Fruit fly (Drosophila melanogaster) whole organism: ENCODE measurements around the gene barc.

Experiments used
- CG8478 ChIP-seq: fragments of >200 bp; optimal IDR thresholded peaks from 2 replicates; lab custom pipeline; 2018; ENCODE audit warnings: inconsistent platforms
- Dll ChIP-seq: fragments of >200 bp; optimal IDR thresholded peaks from 2 replicates; lab custom pipeline; 2017
- EcR ChIP-seq, 2 experiments: fragments of >200 bp; optimal IDR thresholded peaks; 2 replicates each; lab custom pipeline; 2017; ENCODE audit warnings: missing biosample characterization in 2 of 2, missing genetic modification characterization in 2 of 2, missing genetic modification reagents in 2 of 2
- pan ChIP-seq: fragments of >200 bp; optimal IDR thresholded peaks from 2 replicates; lab custom pipeline; 2017
- psq ChIP-seq: fragments of >200 bp; optimal IDR thresholded peaks from 2 replicates; lab custom pipeline; 2017
- usp ChIP-seq: fragments of >200 bp; optimal IDR thresholded peaks from 2 replicates; lab custom pipeline; 2017; ENCODE audit warnings: missing biosample characterization, missing genetic modification characterization, mixed read lengths

barc gene

DNA sequence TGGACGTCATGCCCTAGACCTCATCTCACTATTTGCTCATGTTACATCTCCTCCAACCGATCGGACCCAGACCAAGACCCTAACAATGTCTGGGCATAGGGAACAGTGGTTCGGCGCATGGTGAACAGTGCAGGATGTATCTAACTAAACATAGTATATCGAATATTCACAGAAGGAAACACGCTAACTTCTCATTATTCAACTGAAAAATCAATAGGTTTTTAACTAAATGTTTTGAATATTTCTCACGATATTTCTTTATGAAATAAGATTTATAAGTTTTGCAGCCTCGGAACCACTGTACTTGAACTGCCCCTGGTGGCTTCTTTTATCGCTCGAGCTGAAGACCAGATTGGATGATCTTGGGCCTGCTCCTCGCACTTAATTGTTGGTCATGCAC is 20.7 kb upstream of the barc start:
- TF ChIP-seq usp (no peak), CG8478 (lab: Kevin White, UChicago) (no peak), EcR (GFP tag; optimal IDR thresholded peaks at IDR 0.05; lab: Kevin White, UChicago) (no peak), Dll (lab: Kevin White, UChicago) (no peak), pan (lab: Kevin White, UChicago) (no peak), psq (lab: Kevin White, UChicago) (no peak)

DNA sequence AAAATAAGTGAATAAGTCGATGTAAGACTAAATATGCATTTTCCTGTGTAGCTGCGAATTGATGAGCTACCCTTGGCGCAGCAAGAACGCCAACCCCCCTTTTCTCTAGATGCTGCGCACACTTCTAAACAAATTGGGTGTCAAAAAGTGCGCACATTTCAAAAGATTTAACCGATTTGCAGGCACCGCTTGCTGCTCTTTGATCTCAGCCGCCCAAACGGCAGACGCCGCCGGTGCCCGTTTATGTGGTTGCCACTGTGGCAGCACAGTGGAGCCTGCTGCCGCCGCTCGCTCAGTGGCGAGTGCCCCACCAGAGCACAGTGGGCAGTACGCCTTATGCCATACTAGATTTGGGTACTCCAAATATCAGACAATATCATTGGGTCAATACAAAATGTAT is 17.6 kb upstream of the barc start:
- no peak for TF ChIP-seq EcR (GFP tag; optimal IDR thresholded peaks at IDR 0.05; lab: Kevin White, UChicago)
- TF ChIP-seq Dll (lab: Kevin White, UChicago), result no peak
- TF ChIP-seq psq (lab: Kevin White, UChicago), result no peak
- no peak for TF ChIP-seq usp
- no peak for TF ChIP-seq pan (lab: Kevin White, UChicago)
- TF ChIP-seq CG8478 (lab: Kevin White, UChicago), result no peak

DNA sequence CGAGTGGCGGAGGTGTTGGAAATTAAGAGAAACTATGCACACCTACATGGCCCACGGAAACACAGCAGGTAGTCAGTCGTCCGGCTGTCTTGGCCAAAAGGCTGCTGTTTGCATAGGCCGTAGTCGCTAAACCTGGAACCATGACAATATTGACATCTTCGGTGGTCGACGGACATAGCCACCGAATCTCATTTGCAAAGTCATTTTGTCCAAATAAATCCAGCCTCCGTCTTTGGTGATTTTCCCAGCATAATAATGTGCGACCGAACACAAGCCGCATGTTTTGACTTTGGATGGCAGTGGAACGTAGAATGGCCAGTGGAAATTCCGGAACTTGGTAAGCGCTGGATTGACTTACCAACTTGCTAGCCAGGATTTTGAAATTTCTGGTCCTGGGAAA is 16.4 kb upstream of the barc start:
- no peak for TF ChIP-seq Dll (lab: Kevin White, UChicago)
- TF ChIP-seq pan (lab: Kevin White, UChicago), result no peak
- TF ChIP-seq psq (lab: Kevin White, UChicago), result no peak
- no peak for TF ChIP-seq usp
- no peak for TF ChIP-seq EcR (GFP tag; optimal IDR thresholded peaks at IDR 0.05; lab: Kevin White, UChicago)
- TF ChIP-seq CG8478 (lab: Kevin White, UChicago), result no peak

DNA sequence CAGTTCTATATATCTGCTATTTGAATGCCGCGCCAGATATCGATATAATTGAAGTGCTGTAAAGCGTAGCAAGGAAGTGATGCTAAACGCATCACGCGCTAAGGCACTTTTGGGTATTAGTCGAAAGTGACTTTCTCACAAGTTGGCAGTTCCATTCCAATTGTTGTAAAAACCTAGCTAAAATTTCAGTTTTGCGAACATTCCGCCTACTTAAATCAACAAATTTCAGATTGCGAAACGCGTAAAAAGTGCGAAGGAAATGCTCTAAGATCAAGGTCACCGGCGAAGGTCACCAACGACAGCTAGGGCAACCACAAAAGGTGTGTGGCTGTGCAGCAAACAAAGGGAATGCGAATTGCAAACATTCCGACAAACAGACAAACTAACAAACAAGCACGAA is 12.8 kb upstream of the barc start, which contains the start of gene Syx7:
Gene Syx7 (plus strand): TSS at position 131 of the 400 bp plus-strand sequence.
- TF ChIP-seq EcR (GFP tag; optimal IDR thresholded peaks at IDR 0.05; lab: Kevin White, UChicago), result no peak
- TF ChIP-seq psq (lab: Kevin White, UChicago), result no peak
- no peak for TF ChIP-seq Dll (lab: Kevin White, UChicago)

DNA sequence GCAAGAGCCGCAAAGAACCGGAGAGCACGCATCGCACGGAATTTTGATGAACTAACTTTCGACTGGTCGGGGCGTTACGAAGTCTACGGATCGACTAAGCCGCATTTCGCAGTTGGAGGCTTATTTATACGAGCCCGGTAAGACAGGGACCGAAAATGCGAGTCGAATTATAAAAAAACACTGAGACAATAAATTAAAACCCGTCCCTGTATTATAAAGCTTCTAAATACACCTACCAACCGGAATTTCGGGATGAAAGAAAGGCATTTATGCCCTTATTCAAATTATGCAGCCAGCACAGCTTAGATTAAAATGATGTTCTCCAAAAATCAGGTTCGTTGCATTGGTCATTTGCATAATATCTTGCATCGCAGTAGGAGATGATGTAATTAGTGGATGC is 11.8 kb upstream of the barc start, which contains the start of gene Alp1:
Gene Alp1 (minus strand): TSS at position 101 of the 400 bp plus-strand sequence.
- peak; percentile 29 for TF ChIP-seq pan (lab: Kevin White, UChicago)
- no peak for TF ChIP-seq usp

DNA sequence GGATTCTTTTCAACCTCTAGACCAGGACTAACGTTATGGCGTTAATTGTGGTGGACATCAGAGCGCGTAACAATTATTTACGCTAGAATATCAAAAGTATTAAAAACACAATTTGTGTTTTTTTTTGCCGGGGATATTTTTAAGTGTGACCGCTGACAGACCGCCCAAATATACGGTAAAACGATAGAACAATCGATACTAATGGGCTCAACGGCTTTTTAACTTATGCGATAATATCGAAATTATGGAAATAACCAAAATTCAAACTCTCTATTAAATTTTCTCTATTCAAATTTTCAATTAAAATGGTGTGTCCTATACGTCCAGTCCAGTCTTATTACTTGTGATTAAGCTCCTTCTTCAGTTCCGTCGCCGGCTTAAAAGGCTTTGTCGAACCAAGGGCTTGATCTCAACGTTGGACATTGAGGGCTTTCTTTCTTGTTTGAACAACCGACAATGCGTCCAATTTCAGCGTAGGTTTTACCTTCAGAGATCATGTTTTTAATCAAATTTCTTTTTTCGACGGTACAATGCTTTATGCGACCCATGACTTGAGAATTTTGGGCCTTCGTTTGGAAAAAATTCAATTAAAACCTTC is 8.4 kb upstream of the barc start, which contains the start of gene CG5664:
Gene CG5664 (minus strand): TSS at position 148 of the 598 bp plus-strand sequence.
- TF ChIP-seq Dll (lab: Kevin White, UChicago), result no peak
- TF ChIP-seq usp, result no peak
- no peak for TF ChIP-seq pan (lab: Kevin White, UChicago)
- no peak for TF ChIP-seq psq (lab: Kevin White, UChicago)
- no peak for TF ChIP-seq CG8478 (lab: Kevin White, UChicago)
- no peak for TF ChIP-seq EcR (GFP tag; optimal IDR thresholded peaks at IDR 0.05; lab: Kevin White, UChicago)

DNA sequence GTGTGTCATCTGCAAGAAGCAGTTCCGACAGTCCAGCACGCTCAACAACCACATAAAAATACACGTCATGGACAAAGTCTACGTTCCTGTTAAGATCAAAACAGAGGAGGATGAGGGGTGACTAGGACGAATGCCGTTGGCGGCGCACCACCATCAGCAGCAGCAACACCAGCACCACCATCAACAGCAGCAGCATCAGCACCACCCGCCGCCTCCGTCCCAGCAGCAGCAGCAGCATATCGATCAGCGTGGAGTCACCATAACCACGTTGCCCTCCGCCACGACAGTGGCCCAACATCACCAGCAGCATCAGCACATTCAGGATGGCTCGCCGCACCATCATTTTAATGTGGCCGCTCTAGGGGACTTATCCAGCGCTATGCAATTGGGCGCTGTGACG is 3.2 kb upstream of the barc start:
- TF ChIP-seq usp (no peak), EcR (GFP tag; optimal IDR thresholded peaks at IDR 0.05; lab: Kevin White, UChicago) (no peak), psq (lab: Kevin White, UChicago) (no peak), Dll (lab: Kevin White, UChicago) (no peak), pan (lab: Kevin White, UChicago) (no peak), CG8478 (lab: Kevin White, UChicago) (no peak)

DNA sequence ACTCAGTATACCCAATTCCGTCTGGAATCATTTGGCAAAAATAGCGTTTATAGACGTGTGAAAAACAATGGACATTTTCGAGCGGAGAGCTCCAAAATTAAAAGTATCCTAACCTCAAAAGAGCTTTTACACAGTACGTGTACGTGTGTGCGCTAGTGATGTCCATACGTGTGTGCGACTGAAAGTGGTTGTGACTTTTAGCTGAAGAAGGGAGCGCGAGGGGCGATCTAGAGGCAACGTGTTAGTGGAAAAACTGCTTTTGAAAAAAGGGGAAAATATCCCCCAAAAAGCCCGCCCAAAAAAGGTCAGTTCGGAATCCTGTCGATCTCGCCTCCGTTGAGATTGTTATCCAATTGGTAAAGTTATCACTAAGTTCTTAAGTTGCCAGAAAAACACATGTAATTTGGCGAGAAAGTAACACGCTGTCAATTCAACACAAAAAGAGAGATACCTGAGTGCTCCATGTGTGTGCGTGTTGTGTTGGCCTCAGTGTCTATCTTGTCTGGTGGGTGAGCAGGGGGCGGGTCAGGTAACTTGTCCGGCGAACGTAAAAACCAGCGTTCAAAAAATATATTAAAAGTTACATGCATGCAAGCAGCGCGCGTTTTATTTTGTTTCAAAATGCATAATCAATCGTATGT is 930 bp upstream of the barc start:
- TF ChIP-seq EcR (GFP tag; optimal IDR thresholded peaks at IDR 0.05; lab: Kevin White, UChicago) (no peak), pan (lab: Kevin White, UChicago) (no peak), Dll (lab: Kevin White, UChicago) (no peak), usp (no peak)

DNA sequence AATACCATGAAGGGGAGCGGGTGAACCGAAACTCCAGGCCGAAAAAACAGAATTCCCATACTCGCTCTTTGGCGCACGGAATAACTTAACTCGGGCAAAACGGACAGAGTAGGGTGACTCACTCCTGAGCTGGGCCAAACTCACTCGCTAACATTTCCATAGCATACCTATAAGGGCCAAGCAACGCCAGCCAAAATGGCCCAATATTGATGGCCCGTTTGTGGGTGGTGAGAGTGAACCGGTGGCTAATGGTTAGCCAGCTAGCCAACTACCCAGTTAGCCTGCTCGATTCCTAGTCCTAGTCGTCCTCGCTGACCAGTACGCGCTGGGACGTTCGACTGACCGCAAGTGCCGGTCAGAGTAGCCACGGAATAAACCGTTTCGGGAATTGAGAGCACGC is 5.4 kb downstream of the barc start, which contains the start of gene CG33288:
Gene CG33288 (plus strand): TSS at position 301 of the 400 bp plus-strand sequence.
- TF ChIP-seq EcR (GFP tag; optimal IDR thresholded peaks at IDR 0.05; lab: Kevin White, UChicago) (no peak), pan (lab: Kevin White, UChicago) (no peak), psq (lab: Kevin White, UChicago) (no peak), Dll (lab: Kevin White, UChicago) (no peak), CG8478 (lab: Kevin White, UChicago) (no peak), usp (no peak)

DNA sequence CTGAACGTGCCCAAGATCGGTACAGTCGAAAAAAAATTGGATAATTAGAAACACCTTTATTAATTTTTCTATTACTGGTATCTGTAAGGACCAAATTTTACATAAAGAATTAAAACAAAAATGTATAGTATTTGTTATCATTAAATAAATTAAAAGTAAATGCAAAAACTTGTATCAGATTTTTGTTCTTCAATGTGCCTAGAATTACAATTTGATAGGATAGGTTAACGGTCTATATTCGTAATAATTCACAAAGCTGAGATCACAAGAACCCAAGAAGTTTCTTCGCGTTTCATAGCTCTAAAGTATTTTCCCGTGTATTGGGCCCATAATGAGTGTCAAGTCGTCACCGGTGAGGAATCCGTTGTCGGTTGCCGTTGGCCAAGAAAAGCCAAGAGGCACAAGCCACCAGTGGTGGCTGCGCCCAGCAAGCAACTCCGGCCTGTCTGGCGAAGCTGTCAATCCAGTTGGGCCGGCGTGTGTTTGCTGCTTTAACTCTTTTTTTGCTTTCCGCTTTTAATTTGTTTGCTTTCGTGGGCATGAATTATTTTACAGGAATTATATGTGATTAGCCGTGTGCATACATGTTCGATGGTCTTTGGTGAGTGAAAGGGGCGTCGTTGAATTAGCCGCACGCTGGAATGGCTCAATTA is 14.9 kb downstream of the barc start:
- no peak for TF ChIP-seq psq (lab: Kevin White, UChicago)
- no peak for TF ChIP-seq EcR (GFP tag; optimal IDR thresholded peaks at IDR 0.05; lab: Kevin White, UChicago)
- no peak for TF ChIP-seq Dll (lab: Kevin White, UChicago)
- TF ChIP-seq usp, result no peak
- no peak for TF ChIP-seq CG8478 (lab: Kevin White, UChicago)
- TF ChIP-seq pan (lab: Kevin White, UChicago), result no peak

DNA sequence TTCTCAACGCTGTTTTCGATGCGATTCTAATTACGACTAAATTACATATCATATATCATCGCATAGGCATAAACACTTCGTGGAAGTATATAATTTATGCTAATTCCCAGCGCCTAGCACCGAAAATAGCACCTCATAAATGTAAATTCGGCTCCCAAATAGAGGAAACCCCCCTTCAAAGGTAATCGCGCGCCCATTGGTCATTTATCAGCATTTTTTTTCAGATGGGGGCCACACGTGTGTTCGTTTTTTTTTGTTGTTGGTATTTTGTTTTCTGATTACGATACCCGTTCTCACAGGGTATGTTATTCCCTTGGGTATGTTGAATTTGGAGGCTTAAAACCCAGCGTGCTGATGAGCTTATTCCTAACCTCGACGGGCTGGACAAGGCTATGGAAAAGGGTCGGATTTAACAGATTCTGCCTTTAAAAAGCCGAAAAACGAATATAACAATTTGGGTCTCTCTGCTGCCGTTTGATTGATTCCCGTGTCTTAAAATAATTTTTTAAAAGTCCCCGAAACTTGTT is 15.9 kb downstream of the barc start:
- no peak for TF ChIP-seq Dll (lab: Kevin White, UChicago)
- TF ChIP-seq psq (lab: Kevin White, UChicago), result no peak
- TF ChIP-seq EcR (GFP tag; optimal IDR thresholded peaks at IDR 0.05; lab: Kevin White, UChicago), result no peak
- no peak for TF ChIP-seq CG8478 (lab: Kevin White, UChicago)
- TF ChIP-seq usp, result no peak
- no peak for TF ChIP-seq pan (lab: Kevin White, UChicago)
